Fruit fly (Drosophila melanogaster): ENCODE data around the gene CG9114.

The CG9114 gene

DNA sequence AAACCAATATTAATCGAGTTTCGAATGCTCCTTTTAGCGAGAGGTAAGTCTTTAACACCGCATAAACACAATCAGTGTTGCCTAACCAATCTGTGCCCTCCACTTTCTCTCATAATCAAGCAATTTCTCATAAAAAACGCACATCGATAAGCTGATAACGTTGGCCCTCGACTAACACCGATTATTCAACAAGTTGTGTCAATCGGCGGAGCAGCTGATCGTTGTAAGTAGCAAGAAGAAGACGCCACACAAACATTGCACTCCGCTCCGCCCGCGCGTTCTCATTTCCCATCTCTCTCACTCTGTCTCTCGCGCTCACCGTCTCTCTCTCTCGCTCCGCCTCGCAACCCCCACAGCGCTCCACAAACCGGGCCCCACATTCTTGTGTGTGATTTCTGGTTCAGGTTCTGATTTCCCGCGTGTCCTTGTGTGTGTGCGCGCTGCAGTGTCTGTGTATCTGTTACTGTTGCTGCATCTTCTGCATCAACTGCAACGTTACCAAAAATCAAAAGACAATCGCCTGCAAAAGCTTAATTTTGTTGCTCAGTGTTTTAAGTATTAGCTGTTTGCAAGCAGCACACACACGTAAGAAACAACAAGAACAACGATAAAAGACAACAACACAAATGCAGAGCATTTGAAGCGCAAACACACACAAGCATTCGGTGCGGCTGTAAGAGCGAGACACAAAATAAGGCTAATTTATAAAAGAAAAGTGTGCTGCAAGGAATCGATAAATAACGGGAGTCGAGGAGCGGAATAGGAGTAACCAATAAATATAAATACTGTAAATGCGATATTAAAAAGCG lies at the start of gene CG9114, which contains the start of gene HDAC6:
CG9114 (minus strand) TSS at position 89 of the 809 bp plus-strand sequence.
HDAC6 (plus strand) TSS at position 245 of the 809 bp plus-strand sequence.
- peak; percentile 12 for TF ChIP-seq topi (GFP tag; optimal IDR thresholded peaks at IDR 0.05)
- no peak for TF ChIP-seq Blimp-1 (GFP tag; optimal IDR thresholded peaks at IDR 0.05)
- TF ChIP-seq Ets96B (tag; optimal IDR thresholded peaks at IDR 0.05) = no peak
- TF ChIP-seq dsx (GFP tag; optimal IDR thresholded peaks at IDR 0.05; ENCODE audit: poor library complexity, severe bottlenecking) = peak; percentile 51
- TF ChIP-seq svp (GFP tag) = peak; percentile 84
- TF ChIP-seq fd85E (GFP tag; optimal IDR thresholded peaks at IDR 0.05) = no peak
- TF ChIP-seq CG3919 (GFP tag; optimal IDR thresholded peaks at IDR 0.05) = peak; percentile 27
- TF ChIP-seq pdm3 (GFP tag; optimal IDR thresholded peaks at IDR 0.05) = no peak
- no peak for TF ChIP-seq cyc (GFP tag; optimal IDR thresholded peaks at IDR 0.05)
- TF ChIP-seq OdsH (GFP tag; optimal IDR thresholded peaks at IDR 0.05) = no peak
- no peak for TF ChIP-seq CG8632 (GFP tag; optimal IDR thresholded peaks at IDR 0.05)
- TF ChIP-seq CG6163 (GFP tag; IDR thresholded peaks at IDR 0.05) = peak; percentile 53; the same call in 1 of the 3 replicates
- no peak for TF ChIP-seq CG8319 (GFP tag; optimal IDR thresholded peaks at IDR 0.05)
- no peak for TF ChIP-seq Smox (GFP tag; optimal IDR thresholded peaks at IDR 0.05)
- no peak for TF ChIP-seq CG11294 (GFP tag; IDR thresholded peaks at IDR 0.05)
- no peak for TF ChIP-seq CG8119 (GFP tag; IDR thresholded peaks at IDR 0.05)
- no peak for TF ChIP-seq CG31627 (GFP tag; optimal IDR thresholded peaks at IDR 0.05)
- TF ChIP-seq eg (GFP tag; IDR thresholded peaks at IDR 0.05) = peak; percentile 38; the same call in 1 of the 3 replicates
- no peak for TF ChIP-seq CG6808 (GFP tag; optimal IDR thresholded peaks at IDR 0.05)
- peak; percentile 59 for TF ChIP-seq Eip78C (GFP tag)
- peak; percentile 31 for TF ChIP-seq Lpt (GFP tag; optimal IDR thresholded peaks at IDR 0.05)
- 0 out of 2 replicates have a peak, but pooled peaks have one; percentile 13 for TF ChIP-seq Gug (GFP tag; IDR thresholded peaks at IDR 0.05)
- TF ChIP-seq Hr38 (GFP tag; optimal IDR thresholded peaks at IDR 0.05) = no peak
- no peak for TF ChIP-seq CG9139 (GFP tag; optimal IDR thresholded peaks at IDR 0.05)
- peak; percentile 40 for TF ChIP-seq Eip75B (GFP tag; optimal IDR thresholded peaks at IDR 0.05)
- peak; percentile 10 for TF ChIP-seq lz (GFP tag; optimal IDR thresholded peaks at IDR 0.05)
- no peak for TF ChIP-seq salr (GFP tag; optimal IDR thresholded peaks at IDR 0.05)
- TF ChIP-seq Sox15 (GFP tag; optimal IDR thresholded peaks at IDR 0.05) = no peak
- TF ChIP-seq Met (GFP tag; optimal IDR thresholded peaks at IDR 0.05) = no peak
- peak; percentile 19 for TF ChIP-seq net (GFP tag; optimal IDR thresholded peaks at IDR 0.05)
- no peak for TF ChIP-seq CG11902 (GFP tag; optimal IDR thresholded peaks at IDR 0.05)
- no peak for TF ChIP-seq spab (GFP tag; optimal IDR thresholded peaks at IDR 0.05)
- TF ChIP-seq acj6 (GFP tag; optimal IDR thresholded peaks at IDR 0.05) = no peak
- TF ChIP-seq CG6854 (GFP tag; optimal IDR thresholded peaks at IDR 0.05) = no peak
- TF ChIP-seq Eip93F (GFP tag; optimal IDR thresholded peaks at IDR 0.05) = no peak
- TF ChIP-seq vri (GFP tag; optimal IDR thresholded peaks at IDR 0.05) = no peak
- TF ChIP-seq Sox14 (GFP tag; optimal IDR thresholded peaks at IDR 0.05) = peak; percentile 35
- no peak for TF ChIP-seq Sox102F (GFP tag; optimal IDR thresholded peaks at IDR 0.05)
- no peak for TF ChIP-seq CG4318 (GFP tag; optimal IDR thresholded peaks at IDR 0.05)
- TF ChIP-seq esn (GFP tag; optimal IDR thresholded peaks at IDR 0.05) = peak; percentile 15
- no peak for TF ChIP-seq Hr39 (GFP tag; optimal IDR thresholded peaks at IDR 0.05)
- TF ChIP-seq CG10631 (GFP tag; optimal IDR thresholded peaks at IDR 0.05) = no peak
- peak; percentile 12 for TF ChIP-seq CG6792 (GFP tag; optimal IDR thresholded peaks at IDR 0.05)
- TF ChIP-seq CG16779 (tag; optimal IDR thresholded peaks at IDR 0.05) = no peak
- TF ChIP-seq CG1621 (tag; optimal IDR thresholded peaks at IDR 0.05) = no peak
- no peak for TF ChIP-seq CG6276 (GFP tag; optimal IDR thresholded peaks at IDR 0.05)
- TF ChIP-seq CG7368 (GFP tag; optimal IDR thresholded peaks at IDR 0.05) = peak; percentile 0
- TF ChIP-seq achi (GFP tag; optimal IDR thresholded peaks at IDR 0.05) = no peak
- TF ChIP-seq dac (GFP tag; optimal IDR thresholded peaks at IDR 0.05) = no peak
- TF ChIP-seq CG32006 (GFP tag; optimal IDR thresholded peaks at IDR 0.05) = no peak
- TF ChIP-seq Hr4 (GFP tag; optimal IDR thresholded peaks at IDR 0.05) = no peak
- TF ChIP-seq CG34406 (GFP tag; optimal IDR thresholded peaks at IDR 0.05) = peak; percentile 3

Data from whole organism, prepupa.